Fruit fly (Drosophila melanogaster) whole organism, embryonic: ENCODE measurements around the gene Pink1.
A peak's percentile ranks its signal among the peaks of the same experiment; 100 is the strongest.

Source experiments
- Atf3 ChIP-seq: fragments of 200-800 bp; sonication (Bioruptor generic); optimal IDR thresholded peaks from 3 replicates; lab custom pipeline; 2016; ENCODE audit warnings: missing biosample characterization, missing genetic modification characterization
- Atf6 ChIP-seq: fragments of 200-800 bp; sonication (Bioruptor generic); IDR thresholded peaks from 2 replicates; pipeline ENCODE4 v1.3.6; 2022; ENCODE audit warnings: missing biosample characterization, missing genetic modification characterization
- Bteb2 ChIP-seq: fragments of 200-800 bp; sonication (Bioruptor generic); optimal IDR thresholded peaks from 2 replicates; lab custom pipeline; 2016; ENCODE audit warnings: missing biosample characterization, missing genetic modification characterization
- CG10366 ChIP-seq: fragments of 200-800 bp; sonication (Bioruptor generic); IDR thresholded peaks from 2 replicates; pipeline ENCODE4 v1.3.6; 2022; ENCODE audit warnings: missing biosample characterization, missing genetic modification characterization
- CG10431 ChIP-seq: fragments of 200-800 bp; sonication (Bioruptor generic); optimal IDR thresholded peaks from 3 replicates; lab custom pipeline; 2018; ENCODE audit warnings: missing biosample characterization, mild to moderate bottlenecking, missing genetic modification characterization
- CG10543 ChIP-seq: fragments of 200-800 bp; sonication (Bioruptor generic); optimal IDR thresholded peaks from 3 replicates; lab custom pipeline; 2017; ENCODE audit warnings: missing biosample characterization, mild to moderate bottlenecking, missing genetic modification characterization, moderate library complexity
- CG10959 ChIP-seq: fragments of 200-800 bp; sonication (Bioruptor generic); IDR thresholded peaks from 2 replicates; pipeline ENCODE4 v1.3.6; 2022; ENCODE audit warnings: missing biosample characterization, missing genetic modification characterization
- CG11560 ChIP-seq: fragments of 200-800 bp; sonication (Bioruptor generic); IDR thresholded peaks from 3 replicates; pipeline ENCODE4 v1.3.6; 2022; ENCODE audit warnings: missing biosample characterization, missing genetic modification characterization
- CG12071 ChIP-seq: fragments of 200-800 bp; sonication (Bioruptor generic); optimal IDR thresholded peaks from 3 replicates; lab custom pipeline; 2018; ENCODE audit warnings: missing biosample characterization, mild to moderate bottlenecking, missing genetic modification characterization
- CG12744 ChIP-seq: fragments of 200-800 bp; sonication (Bioruptor generic); optimal IDR thresholded peaks from 2 replicates; lab custom pipeline; 2016; ENCODE audit warnings: missing biosample characterization, missing genetic modification characterization
- CG13287 ChIP-seq: fragments of 200-800 bp; sonication (Bioruptor generic); IDR thresholded peaks from 2 replicates; pipeline ENCODE4 v1.3.6; 2022; ENCODE audit warnings: missing biosample characterization, missing genetic modification characterization; ENCODE audit not compliant: partially characterized antibody
- CG14050 ChIP-seq: fragments of 200-800 bp; sonication (Bioruptor generic); IDR thresholded peaks from 3 replicates; pipeline ENCODE4 v1.3.6; 2022; ENCODE audit warnings: missing biosample characterization, missing genetic modification characterization
- CG15479 ChIP-seq: fragments of 200-800 bp; sonication (Bioruptor generic); optimal IDR thresholded peaks from 3 replicates; lab custom pipeline; 2019; ENCODE audit warnings: missing biosample characterization, mild to moderate bottlenecking, missing genetic modification characterization, moderate library complexity
- CG16813 ChIP-seq: fragments of 200-800 bp; sonication (Bioruptor generic); IDR thresholded peaks from 3 replicates; pipeline ENCODE4 v1.3.6; 2022; ENCODE audit warnings: missing biosample characterization, missing genetic modification characterization; ENCODE audit not compliant: partially characterized antibody
- CG16815 ChIP-seq: fragments of 200-800 bp; sonication (Bioruptor generic); optimal IDR thresholded peaks from 3 replicates; lab custom pipeline; 2017; ENCODE audit warnings: missing biosample characterization, mild to moderate bottlenecking, missing genetic modification characterization
- CG16863 ChIP-seq: fragments of 200-800 bp; sonication (Bioruptor generic); optimal IDR thresholded peaks from 3 replicates; lab custom pipeline; 2016; ENCODE audit warnings: missing biosample characterization, missing genetic modification characterization
- CG17612 ChIP-seq: fragments of 200-800 bp; sonication (Bioruptor generic); IDR thresholded peaks from 2 replicates; pipeline ENCODE4 v1.3.6; 2022; ENCODE audit warnings: missing biosample characterization, missing genetic modification characterization
- CG17829 ChIP-seq: fragments of 200-800 bp; optimal IDR thresholded peaks from 2 replicates; lab custom pipeline; 2019; ENCODE audit warnings: missing biosample characterization, mild to moderate bottlenecking, missing genetic modification characterization, moderate library complexity
- CG17912 ChIP-seq: fragments of 200-800 bp; sonication (Bioruptor generic); optimal IDR thresholded peaks from 2 replicates; lab custom pipeline; 2018; ENCODE audit warnings: missing biosample characterization, mild to moderate bottlenecking, missing genetic modification characterization
- CG1792 ChIP-seq: fragments of 200-800 bp; sonication (Bioruptor generic); optimal IDR thresholded peaks from 2 replicates; lab custom pipeline; 2016; ENCODE audit warnings: missing biosample characterization, missing genetic modification characterization
- CG32532 ChIP-seq: fragments of 200-800 bp; sonication (Bioruptor generic); IDR thresholded peaks from 2 replicates; pipeline ENCODE4 v1.3.6; 2022; ENCODE audit warnings: missing biosample characterization, missing genetic modification characterization
- CG42726 ChIP-seq: fragments of 200-800 bp; sonication (Bioruptor generic); IDR thresholded peaks from 2 replicates; pipeline ENCODE4 v1.3.6; 2022; ENCODE audit warnings: missing biosample characterization, missing genetic modification characterization; ENCODE audit not compliant: partially characterized antibody
- CG6175 ChIP-seq: fragments of 200-800 bp; sonication (Bioruptor generic); IDR thresholded peaks from 3 replicates; pipeline ENCODE4 v1.3.6; 2022; ENCODE audit warnings: missing biosample characterization, missing genetic modification characterization
- CG6813 ChIP-seq: fragments of 200-800 bp; sonication (Bioruptor generic); optimal IDR thresholded peaks from 2 replicates; lab custom pipeline; 2017; ENCODE audit warnings: missing biosample characterization, missing genetic modification characterization, mild to moderate bottlenecking, moderate library complexity, missing genetic modification reagents
- CG7357 ChIP-seq: fragments of 200-800 bp; sonication (Bioruptor generic); IDR thresholded peaks from 3 replicates; pipeline ENCODE4 v1.3.6; 2022; ENCODE audit warnings: missing biosample characterization, missing genetic modification characterization
- Dek ChIP-seq: fragments of 200-800 bp; sonication (Bioruptor generic); optimal IDR thresholded peaks from 3 replicates; lab custom pipeline; 2019; ENCODE audit warnings: missing biosample characterization, mild to moderate bottlenecking, missing genetic modification characterization, moderate library complexity
- Dref ChIP-seq: fragments of 200-800 bp; sonication (Bioruptor generic); IDR thresholded peaks from 2 replicates; pipeline ENCODE4 v1.3.6; 2022; ENCODE audit warnings: missing biosample characterization, missing genetic modification characterization
- ERR ChIP-seq: fragments of 200-800 bp; sonication (Bioruptor generic); optimal IDR thresholded peaks from 2 replicates; lab custom pipeline; 2016; ENCODE audit warnings: missing biosample characterization, missing genetic modification characterization
- Ets65A ChIP-seq: fragments of 200-800 bp; sonication (Bioruptor generic); peaks from one replicate; lab custom pipeline; 2016; ENCODE audit warnings: missing biosample characterization, missing genetic modification characterization
- Hr39 ChIP-seq: fragments of >200 bp; optimal IDR thresholded peaks from 2 replicates; lab custom pipeline; 2017
- NK7.1 ChIP-seq: fragments of 200-800 bp; sonication (Bioruptor generic); optimal IDR thresholded peaks from 3 replicates; lab custom pipeline; 2016; ENCODE audit warnings: missing biosample characterization, missing genetic modification characterization
- Ptx1 ChIP-seq: fragments of 200-800 bp; sonication (Bioruptor generic); IDR thresholded peaks from 2 replicates; pipeline ENCODE4 v1.3.6; 2022; ENCODE audit warnings: missing biosample characterization, missing genetic modification characterization
- Sry-β ChIP-seq: fragments of 200-800 bp; sonication (Bioruptor generic); optimal IDR thresholded peaks from 2 replicates; lab custom pipeline; 2018; ENCODE audit warnings: missing biosample characterization, mild to moderate bottlenecking, missing genetic modification characterization, moderate library complexity
- Sry-δ ChIP-seq: fragments of 200-800 bp; sonication (Bioruptor generic); optimal IDR thresholded peaks from 2 replicates; lab custom pipeline; 2016; ENCODE audit warnings: missing biosample characterization, missing genetic modification characterization
- Taf1 ChIP-seq: fragments of 200-800 bp; sonication (Bioruptor generic); IDR thresholded peaks from 2 replicates; pipeline ENCODE4 v1.3.6; 2022; ENCODE audit warnings: missing biosample characterization, missing genetic modification characterization
- cas ChIP-seq: fragments of 200-800 bp; sonication (Bioruptor generic); IDR thresholded peaks from 2 replicates; pipeline ENCODE4 v1.3.6; 2022; ENCODE audit warnings: missing biosample characterization, missing genetic modification characterization
- crol ChIP-seq: fragments of 200-800 bp; sonication (Bioruptor generic); IDR thresholded peaks from 2 replicates; pipeline ENCODE4 v1.3.6; 2022; ENCODE audit warnings: missing biosample characterization, missing genetic modification characterization
- cwo ChIP-seq: fragments of 200-800 bp; sonication (Bioruptor generic); optimal IDR thresholded peaks from 3 replicates; lab custom pipeline; 2017; ENCODE audit warnings: missing biosample characterization, missing genetic modification characterization, mild to moderate bottlenecking, moderate library complexity, missing genetic modification reagents
- dpn ChIP-seq, 2 experiments: fragments of 200-800 bp; sonication (Bioruptor generic); optimal IDR thresholded peaks; 3 replicates each; lab custom pipeline; 2016; ENCODE audit warnings: missing biosample characterization in 2 of 2, missing genetic modification characterization in 2 of 2
- ewg ChIP-seq: fragments of 200-800 bp; sonication (Bioruptor generic); optimal IDR thresholded peaks from 3 replicates; lab custom pipeline; 2017; ENCODE audit warnings: mild to moderate bottlenecking, missing biosample characterization, missing genetic modification reagents, missing genetic modification characterization
- h ChIP-seq: fragments of >200 bp; optimal IDR thresholded peaks from 2 replicates; lab custom pipeline; 2017
- ken ChIP-seq: fragments of 200-800 bp; sonication (Bioruptor generic); IDR thresholded peaks from 3 replicates; pipeline ENCODE4 v1.3.6; 2022; ENCODE audit warnings: missing biosample characterization, missing genetic modification characterization
- odd ChIP-seq: fragments of 200-800 bp; sonication (Bioruptor generic); optimal IDR thresholded peaks from 2 replicates; lab custom pipeline; 2017; ENCODE audit warnings: missing biosample characterization, mild to moderate bottlenecking, missing genetic modification characterization
- psq ChIP-seq: fragments of 200-800 bp; sonication (Bioruptor generic); optimal IDR thresholded peaks from 2 replicates; lab custom pipeline; 2017; ENCODE audit warnings: missing biosample characterization, missing genetic modification characterization
- sc ChIP-seq, 3 experiments: fragments of >200 bp in 2 of 3; fragments of 200-800 bp in 1 of 3; sonication (Bioruptor generic) in 1 of 3; optimal IDR thresholded peaks; 2 replicates in 2 of 3; 3 replicates in 1 of 3; lab custom pipeline; 2017; ENCODE audit warnings: mild to moderate bottlenecking in 1 of 3, missing biosample characterization in 1 of 3, missing genetic modification characterization in 1 of 3, missing genetic modification reagents in 1 of 3
- scrt ChIP-seq: fragments of 200-800 bp; sonication (Bioruptor generic); optimal IDR thresholded peaks from 2 replicates; lab custom pipeline; 2018; ENCODE audit warnings: missing biosample characterization, mild to moderate bottlenecking, missing genetic modification characterization, moderate library complexity
- slou ChIP-seq: fragments of 200-800 bp; sonication (Bioruptor generic); optimal IDR thresholded peaks from 3 replicates; lab custom pipeline; 2016; ENCODE audit warnings: missing biosample characterization, missing genetic modification characterization
- sqz ChIP-seq: fragments of 200-800 bp; sonication (Bioruptor generic); optimal IDR thresholded peaks from 3 replicates; lab custom pipeline; 2018; ENCODE audit warnings: missing biosample characterization, mild to moderate bottlenecking, missing genetic modification characterization
- ssp ChIP-seq: fragments of 200-800 bp; sonication (Bioruptor generic); IDR thresholded peaks from 2 replicates; pipeline ENCODE4 v1.3.6; 2022; ENCODE audit warnings: missing biosample characterization, missing genetic modification characterization
- tgo ChIP-seq: fragments of 200-800 bp; sonication (Bioruptor generic); IDR thresholded peaks from 3 replicates; pipeline ENCODE4 v1.3.6; 2022; ENCODE audit warnings: missing biosample characterization, missing genetic modification characterization
- vnd ChIP-seq: fragments of 200-800 bp; sonication (Bioruptor generic); IDR thresholded peaks from 3 replicates; pipeline ENCODE4 v1.3.6; 2022; ENCODE audit warnings: missing biosample characterization, missing genetic modification characterization; ENCODE audit not compliant: partially characterized antibody

Gene Pink1

DNA sequence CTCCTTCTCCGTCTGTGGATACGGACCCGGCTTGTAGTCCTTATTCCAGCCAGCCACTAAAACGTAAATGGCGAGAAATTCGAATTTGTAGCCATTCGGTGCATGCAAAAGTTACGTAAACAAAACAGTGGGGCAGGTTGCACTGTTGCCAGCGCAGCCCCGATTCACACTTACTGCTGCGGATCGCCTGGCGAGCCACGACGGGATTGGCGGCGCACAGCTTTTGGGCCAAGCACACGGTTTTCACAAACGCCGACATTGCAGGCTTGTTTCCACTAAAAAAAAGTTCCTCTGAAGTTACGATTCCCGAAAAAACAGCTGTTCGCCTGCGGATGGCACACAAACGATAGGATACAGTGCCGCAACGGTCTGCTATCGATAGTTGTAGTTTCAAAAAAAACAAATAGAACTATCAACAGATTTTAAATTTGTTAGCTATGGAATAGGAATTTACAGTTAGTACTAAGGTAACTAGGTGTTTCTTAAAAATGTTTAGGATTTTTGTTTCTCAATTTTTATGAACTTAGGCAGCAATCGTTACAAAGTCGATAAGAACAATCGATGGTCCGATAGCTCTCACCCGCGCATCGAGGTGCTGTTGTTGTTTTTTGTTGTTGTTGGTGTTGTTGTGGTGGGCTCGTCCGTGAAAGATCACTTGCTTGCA is 5.6 kb upstream of the Pink1 start, which contains the start of gene Fum1 (continued):
- TF ChIP-seq sqz (GFP tag; lab: Kevin White, UChicago) (no peak), CG6813 (no peak), CG10431 (GFP tag; lab: Kevin White, UChicago) (no peak), Bteb2 (GFP tag; lab: Kevin White, UChicago) (no peak), dpn (GFP tag; optimal IDR thresholded peaks at IDR 0.05; lab: Kevin White, UChicago) (peak in 1 of 2 experiments; percentile 6), NK7.1 (GFP tag; lab: Kevin White, UChicago) (no peak), Ets65A (peak; percentile 61), crol (GFP tag; lab: Robert Waterston, UW) (no peak), CG32532 (GFP tag; lab: Robert Waterston, UW) (no peak), CG7357 (GFP tag; lab: Robert Waterston, UW) (no peak), CG10366 (GFP tag; lab: Robert Waterston, UW) (no peak), Atf3 (no peak), cas (GFP tag; lab: Robert Waterston, UW) (no peak), slou (GFP tag; lab: Kevin White, UChicago) (no peak), CG17612 (no peak), CG10959 (GFP tag; lab: Robert Waterston, UW) (no peak), scrt (GFP tag; lab: Kevin White, UChicago) (no peak), ssp (GFP tag; lab: Robert Waterston, UW) (no peak), Dref (GFP tag; lab: Robert Waterston, UW) (peak; percentile 74), Atf6 (GFP tag; lab: Robert Waterston, UW) (no peak), ken (GFP tag; lab: Robert Waterston, UW) (no peak), tgo (no peak), CG13287 (peak; percentile 94), CG1792 (no peak), CG15479 (GFP tag; lab: Kevin White, UChicago) (no peak), CG14050 (no peak), CG17912 (GFP tag; lab: Kevin White, UChicago) (no peak), psq (GFP tag; lab: Kevin White, UChicago) (no peak), CG17829 (tag; lab: Kevin White, UChicago) (peak; percentile 10), ewg (GFP tag; lab: Kevin White, UChicago) (no peak), Hr39 (lab: Kevin White, UChicago) (no peak), Sry-β (GFP tag; lab: Kevin White, UChicago) (no peak), Dek (tag; lab: Kevin White, UChicago) (no peak), vnd (GFP tag; lab: Robert Waterston, UW) (peak; percentile 89), cwo (GFP tag; lab: Kevin White, UChicago) (no peak), Sry-δ (GFP tag; lab: Kevin White, UChicago) (peak; percentile 96), CG16813 (GFP tag; lab: Robert Waterston, UW) (peak; percentile 94), CG6175 (no peak), Ptx1 (GFP tag; lab: Robert Waterston, UW) (no peak), CG10543 (GFP tag; lab: Kevin White, UChicago) (no peak), h (lab: Kevin White, UChicago) (no peak), Taf1 (GFP tag; lab: Robert Waterston, UW) (no peak), CG16863 (GFP tag; lab: Kevin White, UChicago) (no peak), CG16815 (GFP tag; lab: Kevin White, UChicago) (no peak), CG12744 (no peak), ERR (GFP tag; lab: Kevin White, UChicago) (no peak), CG42726 (GFP tag; lab: Robert Waterston, UW) (no peak), CG11560 (tag; lab: Robert Waterston, UW) (0 out of 3 replicates have a peak, but pooled peaks have one; percentile 11), sc (optimal IDR thresholded peaks at IDR 0.05; lab: Kevin White, UChicago) (no peak), sc (GFP tag; optimal IDR thresholded peaks at IDR 0.05; lab: Kevin White, UChicago) (no peak), odd (GFP tag; lab: Kevin White, UChicago) (no peak), CG12071 (GFP tag; lab: Kevin White, UChicago) (no peak)
